Fruit fly (Drosophila melanogaster): ENCODE data around the gene PolZ2.
A peak's percentile ranks its signal among the peaks of the same experiment; 100 is the strongest.

The PolZ2 gene

DNA sequence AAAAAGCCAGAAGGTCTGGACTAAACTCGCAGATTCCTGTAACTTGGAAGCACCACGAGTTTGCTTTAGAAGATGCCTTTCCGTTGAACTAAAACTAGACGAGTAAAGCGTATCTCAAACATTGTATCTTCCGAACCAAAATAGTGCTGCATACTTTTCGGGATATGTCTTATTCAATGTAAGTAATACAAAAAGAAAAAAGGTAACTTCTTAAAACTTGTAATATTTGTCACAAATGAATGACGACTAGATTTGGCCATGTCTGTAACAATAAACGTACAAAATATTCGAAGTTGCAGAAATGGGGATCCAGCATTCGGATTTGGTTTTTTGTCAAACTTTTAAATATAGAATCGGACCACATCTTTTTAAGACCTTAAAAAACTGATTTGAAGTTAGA lies 6.2 kb downstream of the PolZ2 start:
- peak; percentile 11 for TF ChIP-seq nom (GFP tag; optimal IDR thresholded peaks at IDR 0.05)
- no peak for TF ChIP-seq dati (GFP tag; IDR thresholded peaks at IDR 0.05)
- TF ChIP-seq CTCF (GFP tag; optimal IDR thresholded peaks at IDR 0.05): peak; percentile 11
- peak; percentile 73 for TF ChIP-seq CG15073 (GFP tag; optimal IDR thresholded peaks at IDR 0.05)
- TF ChIP-seq CG16813 (GFP tag; IDR thresholded peaks at IDR 0.05; ENCODE audit: partially characterized antibody): no peak
- TF ChIP-seq grau (tag; optimal IDR thresholded peaks at IDR 0.05): no peak
- peak; percentile 86; the same call in 2 of the 3 replicates for TF ChIP-seq CG2199 (GFP tag; IDR thresholded peaks at IDR 0.05)
- no peak for TF ChIP-seq Poxn (GFP tag; IDR thresholded peaks at IDR 0.05)
- TF ChIP-seq Med (GFP tag): peak; percentile 54
- peak; percentile 33 for TF ChIP-seq HmgZ (tag; optimal IDR thresholded peaks at IDR 0.05)

DNA sequence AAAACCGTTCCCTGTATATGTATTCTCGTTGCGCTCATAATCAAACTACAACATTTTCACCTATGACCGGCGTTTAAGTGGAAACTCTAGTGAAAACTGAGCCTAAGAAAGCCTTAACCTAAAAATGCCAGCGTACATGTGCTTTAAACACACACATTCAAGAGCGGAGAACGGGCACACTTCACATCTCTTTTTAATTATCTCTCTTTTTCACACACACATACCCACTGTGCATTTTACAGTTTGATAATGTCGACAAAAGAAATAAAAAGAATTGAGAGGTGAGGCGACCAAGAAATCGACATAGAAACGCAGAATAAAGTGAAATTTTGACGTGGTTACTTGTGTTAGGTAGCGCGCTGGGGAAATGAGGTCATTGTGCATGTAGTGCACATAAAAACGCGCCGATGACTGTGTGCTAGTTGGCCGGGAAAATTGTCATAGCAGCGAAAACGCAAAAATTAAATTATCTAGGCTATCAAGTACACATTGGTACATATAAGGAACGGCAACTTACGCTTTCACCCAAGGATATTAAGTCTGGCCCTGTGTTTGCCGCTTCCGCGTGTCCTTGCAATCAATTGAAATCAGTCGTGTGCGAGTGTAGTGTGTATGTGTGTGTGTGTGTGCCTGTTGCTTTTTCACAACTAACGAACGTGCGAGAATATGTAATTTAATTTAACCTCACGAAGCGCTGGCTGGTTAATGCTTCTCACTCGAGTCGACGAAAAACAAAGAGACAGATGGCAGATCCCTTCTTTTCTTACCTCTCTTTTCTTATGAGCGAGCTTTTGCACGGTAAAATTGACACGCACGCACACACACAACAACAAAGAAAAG lies 11.1 kb downstream of the PolZ2 start:
- TF ChIP-seq CG4282 (GFP tag; optimal IDR thresholded peaks at IDR 0.05) (peak; percentile 43), CG1603 (tag; optimal IDR thresholded peaks at IDR 0.05) (peak; percentile 22), dm (GFP tag; optimal IDR thresholded peaks at IDR 0.05) (peak; percentile 98), twi (tag; optimal IDR thresholded peaks at IDR 0.05) (peak; percentile 8), CG4707 (GFP tag; optimal IDR thresholded peaks at IDR 0.05) (peak; percentile 65), CG3163 (GFP tag; optimal IDR thresholded peaks at IDR 0.05) (peak; percentile 13), H2.0 (GFP tag; IDR thresholded peaks at IDR 0.05) (no peak), Trl (optimal IDR thresholded peaks at IDR 0.05) (peak in 1 of 2 experiments; percentile 33), Trl (GFP tag; optimal IDR thresholded peaks at IDR 0.05) (no peak), stwl (tag; optimal IDR thresholded peaks at IDR 0.05) (peak; percentile 21), YL-1 (GFP tag; optimal IDR thresholded peaks at IDR 0.05) (peak; percentile 75), scrt (GFP tag; optimal IDR thresholded peaks at IDR 0.05) (peak; percentile 86), phol (tag; optimal IDR thresholded peaks at IDR 0.05) (peak; percentile 22), CG17912 (GFP tag; optimal IDR thresholded peaks at IDR 0.05) (peak; percentile 61), Med (GFP tag) (peak; percentile 70), bigmax (GFP tag; optimal IDR thresholded peaks at IDR 0.05) (peak; percentile 97), danr (GFP tag; IDR thresholded peaks at IDR 0.05) (no peak), Chrac-16 (GFP tag; optimal IDR thresholded peaks at IDR 0.05) (no peak), CG12769 (tag; optimal IDR thresholded peaks at IDR 0.05) (peak; percentile 24), pfk (GFP tag; optimal IDR thresholded peaks at IDR 0.05) (peak; percentile 3), CG3838 (GFP tag; optimal IDR thresholded peaks at IDR 0.05) (no peak), CG6654 (GFP tag; optimal IDR thresholded peaks at IDR 0.05) (peak; percentile 53), sr (GFP tag; IDR thresholded peaks at IDR 0.05) (no peak), CG1529 (GFP tag; optimal IDR thresholded peaks at IDR 0.05) (no peak), CG2712 (tag; optimal IDR thresholded peaks at IDR 0.05) (peak; percentile 27), cg (GFP tag; optimal IDR thresholded peaks at IDR 0.05) (peak; percentile 76), gfzf (GFP tag; optimal IDR thresholded peaks at IDR 0.05) (peak; percentile 58), D (optimal IDR thresholded peaks at IDR 0.05) (peak; percentile 78), D (GFP tag; optimal IDR thresholded peaks at IDR 0.05) (no peak), gem (tag; optimal IDR thresholded peaks at IDR 0.05) (no peak), HmgZ (tag; optimal IDR thresholded peaks at IDR 0.05) (peak; percentile 13), zfh2 (GFP tag; optimal IDR thresholded peaks at IDR 0.05) (peak; percentile 9), Sry-β (GFP tag; optimal IDR thresholded peaks at IDR 0.05) (no peak), CG9797 (GFP tag; optimal IDR thresholded peaks at IDR 0.05) (peak; percentile 62), sens (GFP tag) (peak; percentile 35), CG17359 (tag; optimal IDR thresholded peaks at IDR 0.05) (peak; percentile 9), lilli (GFP tag; optimal IDR thresholded peaks at IDR 0.05) (peak; percentile 10), Max (GFP tag; optimal IDR thresholded peaks at IDR 0.05) (peak; percentile 61), CG30020 (tag; optimal IDR thresholded peaks at IDR 0.05) (peak; percentile 13)

Data from whole organism, embryonic.